Worm (Caenorhabditis elegans) whole organism, early embryonic: Measurements from ENCODE around the gene clec-228.

ENCODE experiments used
- ceh-13 ChIP-seq: fragments of 200-800 bp; sonication (Bioruptor generic); optimal IDR thresholded peaks from 2 replicates; lab custom pipeline; 2018; ENCODE audit warnings: mild to moderate bottlenecking, missing genetic modification characterization, missing compliant biosample characterization
- flt-1 ChIP-seq: fragments of 200-800 bp; sonication (Bioruptor generic); IDR thresholded peaks from 2 replicates; pipeline ENCODE4 v1.3.6; 2022; ENCODE audit warnings: missing genetic modification characterization, missing compliant biosample characterization
- hmbx-1 ChIP-seq: sonication (generic microtip); optimal IDR thresholded peaks from 2 replicates; lab custom pipeline; 2016; ENCODE audit warnings: mild to moderate bottlenecking, missing genetic modification characterization, missing compliant biosample characterization
- hmg-4 ChIP-seq: fragments of 200-800 bp; sonication (Bioruptor generic); optimal IDR thresholded peaks from 2 replicates; lab custom pipeline; 2018; ENCODE audit warnings: mild to moderate bottlenecking, missing genetic modification characterization, missing compliant biosample characterization
- pes-1 ChIP-seq: fragments of 200-800 bp; sonication (Bioruptor generic); IDR thresholded peaks from 2 replicates; pipeline ENCODE4 v1.3.6; 2022; ENCODE audit warnings: missing genetic modification reagents, missing genetic modification characterization, missing compliant biosample characterization
- scrt-1 ChIP-seq: fragments of 200-800 bp; sonication (Bioruptor generic); IDR thresholded peaks from 2 replicates; pipeline ENCODE4 v1.3.6; 2022; ENCODE audit warnings: missing genetic modification characterization, missing compliant biosample characterization

ce11 chrV:15384733-15385132 is 45.5 kb upstream of the clec-228 start, which contains the start of gene str-102:
- no peak for TF ChIP-seq scrt-1
- no peak for TF ChIP-seq flt-1
- TF ChIP-seq hmg-4 (GFP tag; lab: Kevin White, UChicago): no peak
- TF ChIP-seq ceh-13: no peak
- TF ChIP-seq hmbx-1 (tag; lab: Kevin White, UChicago): no peak
- TF ChIP-seq pes-1 (GFP tag; lab: Robert Waterston, UW): no peak
